Worm (Caenorhabditis elegans) whole organism, mixed stage, embryonic: ENCODE measurements around the gene F22E5.1.
"Not testable (repeated sequence)": the region's sequence is repeated elsewhere in the genome, so short reads cannot be mapped to it uniquely, and the experiment has no call there.

Source experiments
- M03D4.4 ChIP-seq: sonication (generic microtip); optimal IDR thresholded peaks from 2 replicates; lab custom pipeline; 2017; ENCODE audit warnings: mild to moderate bottlenecking, missing genetic modification characterization, missing compliant biosample characterization
- bed-3 ChIP-seq: fragments of 200-800 bp; sonication (Bioruptor generic); optimal IDR thresholded peaks from 3 replicates; lab custom pipeline; 2018; ENCODE audit warnings: mild to moderate bottlenecking, missing genetic modification characterization, moderate library complexity, missing compliant biosample characterization
- blmp-1 ChIP-seq: fragments of 150-350 bp; optimal IDR thresholded peaks from 2 replicates; lab custom pipeline; 2014; ENCODE audit warnings: missing biosample characterization, missing genetic modification characterization
- ceh-39 ChIP-seq: fragments of 150-350 bp; optimal IDR thresholded peaks from 2 replicates; lab custom pipeline; 2014; ENCODE audit warnings: missing biosample characterization, missing genetic modification characterization
- ceh-43 ChIP-seq: fragments of 200-800 bp; sonication (Bioruptor generic); optimal IDR thresholded peaks from 2 replicates; lab custom pipeline; 2018; ENCODE audit warnings: mild to moderate bottlenecking, missing genetic modification characterization, moderate library complexity, missing compliant biosample characterization
- ces-1 ChIP-seq: fragments of 150-350 bp; optimal IDR thresholded peaks from 2 replicates; lab custom pipeline; 2014; ENCODE audit warnings: missing biosample characterization, missing genetic modification reagents, missing genetic modification characterization
- drap-1 ChIP-seq: fragments of 200-800 bp; sonication (Bioruptor generic); optimal IDR thresholded peaks from 3 replicates; lab custom pipeline; 2018; ENCODE audit warnings: mild to moderate bottlenecking, missing genetic modification characterization, missing compliant biosample characterization
- elt-1 ChIP-seq: sonication (generic microtip); optimal IDR thresholded peaks from 2 replicates; lab custom pipeline; 2017; ENCODE audit warnings: missing genetic modification characterization, mild to moderate bottlenecking, missing compliant biosample characterization, antibody characterized with exemption, moderate library complexity, borderline replicate concordance; ENCODE audit not compliant: insufficient read depth
- elt-3 ChIP-seq: fragments of 150-350 bp; optimal IDR thresholded peaks from 2 replicates; lab custom pipeline; 2014; ENCODE audit warnings: missing biosample characterization, missing genetic modification characterization
- flh-1 ChIP-seq: fragments of 200-800 bp; sonication (Bioruptor generic); optimal IDR thresholded peaks from 2 replicates; lab custom pipeline; 2018; ENCODE audit warnings: mild to moderate bottlenecking, missing genetic modification characterization, moderate library complexity, missing compliant biosample characterization
- ham-2 ChIP-seq: fragments of 200-800 bp; sonication (Bioruptor generic); optimal IDR thresholded peaks from 2 replicates; lab custom pipeline; 2018; ENCODE audit warnings: mild to moderate bottlenecking, missing genetic modification characterization, missing compliant biosample characterization
- hlh-1 ChIP-seq: fragments of 150-350 bp; optimal IDR thresholded peaks from 2 replicates; lab custom pipeline; 2014; ENCODE audit warnings: missing biosample characterization, missing genetic modification reagents, missing genetic modification characterization
- lin-13 ChIP-seq: fragments of 150-350 bp; optimal IDR thresholded peaks from 2 replicates; lab custom pipeline; 2014; ENCODE audit warnings: missing biosample characterization, missing genetic modification characterization
- lin-32 ChIP-seq: fragments of 200-800 bp; sonication (Bioruptor generic); optimal IDR thresholded peaks from 2 replicates; lab custom pipeline; 2018; ENCODE audit warnings: mild to moderate bottlenecking, missing genetic modification characterization, missing compliant biosample characterization
- lsy-2 ChIP-seq: fragments of 150-350 bp; optimal IDR thresholded peaks from 2 replicates; lab custom pipeline; 2014; ENCODE audit warnings: missing biosample characterization, missing genetic modification characterization
- mab-5 ChIP-seq: fragments of 150-350 bp; optimal IDR thresholded peaks from 2 replicates; lab custom pipeline; 2014; ENCODE audit warnings: missing biosample characterization, missing genetic modification characterization
- mep-1 ChIP-seq: fragments of 150-350 bp; optimal IDR thresholded peaks from 2 replicates; lab custom pipeline; 2017; ENCODE audit warnings: missing biosample characterization, missing genetic modification reagents, missing genetic modification characterization, inconsistent platforms
- mls-2 ChIP-seq: sonication (generic microtip); optimal IDR thresholded peaks from 2 replicates; lab custom pipeline; 2016; ENCODE audit warnings: mild to moderate bottlenecking, missing genetic modification characterization, moderate library complexity, missing compliant biosample characterization
- nhr-12 ChIP-seq: fragments of 150-350 bp; optimal IDR thresholded peaks from 2 replicates; lab custom pipeline; 2014; ENCODE audit warnings: missing biosample characterization, missing genetic modification characterization
- nhr-2 ChIP-seq: fragments of 150-350 bp; optimal IDR thresholded peaks from 2 replicates; lab custom pipeline; 2014; ENCODE audit warnings: missing biosample characterization, missing genetic modification characterization
- nhr-237 ChIP-seq: fragments of 150-350 bp; optimal IDR thresholded peaks from 2 replicates; lab custom pipeline; 2014; ENCODE audit warnings: missing biosample characterization, missing genetic modification characterization
- nhr-28 ChIP-seq: fragments of 150-350 bp; optimal IDR thresholded peaks from 2 replicates; lab custom pipeline; 2014; ENCODE audit warnings: missing biosample characterization, missing genetic modification characterization
- nhr-76 ChIP-seq: sonication (generic microtip); optimal IDR thresholded peaks from 2 replicates; lab custom pipeline; 2017; ENCODE audit warnings: missing biosample characterization, missing genetic modification characterization
- pha-4 ChIP-seq: fragments of 150-350 bp; optimal IDR thresholded peaks from 2 replicates; lab custom pipeline; 2018; ENCODE audit warnings: missing biosample characterization, missing genetic modification reagents, missing genetic modification characterization
- sem-2 ChIP-seq: fragments of 200-800 bp; sonication (Bioruptor generic); optimal IDR thresholded peaks from 2 replicates; lab custom pipeline; 2018; ENCODE audit warnings: mild to moderate bottlenecking, missing genetic modification characterization, missing compliant biosample characterization
- snpc-4 ChIP-seq: fragments of 150-350 bp; optimal IDR thresholded peaks from 2 replicates; lab custom pipeline; 2014; ENCODE audit warnings: missing biosample characterization, missing genetic modification characterization
- tbx-8 ChIP-seq: fragments of 200-800 bp; sonication (Bioruptor generic); optimal IDR thresholded peaks from 2 replicates; lab custom pipeline; 2018; ENCODE audit warnings: mild to moderate bottlenecking, missing genetic modification characterization, moderate library complexity, missing compliant biosample characterization
- unc-39 ChIP-seq: fragments of 150-350 bp; optimal IDR thresholded peaks from 2 replicates; lab custom pipeline; 2014; ENCODE audit warnings: missing biosample characterization, missing genetic modification characterization
- unc-62 ChIP-seq: fragments of 150-350 bp; optimal IDR thresholded peaks from 2 replicates; lab custom pipeline; 2014; ENCODE audit warnings: missing biosample characterization, missing genetic modification reagents, missing genetic modification characterization
- zip-8 ChIP-seq: fragments of 150-350 bp; optimal IDR thresholded peaks from 2 replicates; lab custom pipeline; 2014; ENCODE audit warnings: missing biosample characterization, missing genetic modification characterization
- ztf-11 ChIP-seq: fragments of 150-350 bp; optimal IDR thresholded peaks from 2 replicates; lab custom pipeline; 2014; ENCODE audit warnings: missing biosample characterization, missing genetic modification characterization

F22E5.1 gene

DNA sequence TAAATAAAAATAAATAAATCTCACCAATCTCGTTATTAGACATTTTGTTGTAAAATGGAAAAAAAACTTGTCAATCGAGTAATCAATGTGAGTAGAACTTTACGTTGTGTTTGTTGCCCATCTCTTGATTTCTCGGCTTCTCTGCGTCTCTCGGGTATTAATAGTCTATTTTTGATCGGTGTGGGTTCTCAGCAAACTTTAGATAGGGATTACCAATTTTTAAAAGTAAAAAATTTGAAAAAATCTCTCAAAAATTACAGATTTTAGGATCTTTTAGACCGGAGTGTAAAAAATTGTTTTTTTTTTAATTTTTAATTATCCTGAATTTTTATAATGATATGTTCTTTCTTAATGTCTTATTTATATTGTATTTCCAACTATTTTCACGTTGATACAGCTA is 36.2 kb upstream of the F22E5.1 start, which contains the start of gene F22E5.21:
Gene F22E5.21, minus strand, starts transcription at position 101 of the 400 bp plus-strand sequence.
- TF ChIP-seq nhr-28 (tag; lab: Kevin White, UChicago) (no peak), nhr-76 (no peak), pha-4 (no peak), mep-1 (no peak), mls-2 (tag; lab: Kevin White, UChicago) (no peak), ceh-39 (tag; lab: Kevin White, UChicago) (no peak), sem-2 (GFP tag; lab: Kevin White, UChicago) (no peak)

DNA sequence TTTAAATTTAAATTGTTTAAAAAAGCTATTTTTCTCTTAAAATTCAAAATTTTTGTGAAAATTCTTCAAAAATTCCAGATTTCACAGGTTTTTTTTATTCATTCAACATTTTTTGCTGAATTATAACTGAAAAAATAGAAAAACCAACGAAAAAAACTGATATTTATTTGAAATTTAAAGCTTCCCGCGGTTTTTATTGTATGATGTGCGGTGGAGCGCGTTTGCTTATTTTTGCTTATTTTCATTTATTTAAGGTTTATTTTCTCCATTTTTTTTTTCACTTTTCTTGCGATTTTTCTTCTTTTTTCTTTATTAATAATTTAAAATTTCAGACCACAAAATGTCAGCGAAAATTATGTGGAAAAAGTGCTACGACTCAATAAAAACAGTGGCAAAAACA is 35.5 kb upstream of the F22E5.1 start, which contains the start of gene F22E5.9:
Gene F22E5.9, plus strand, starts transcription at position 327 of the 400 bp plus-strand sequence.
- TF ChIP-seq nhr-237 (no peak), zip-8 (tag; lab: Kevin White, UChicago) (no peak), snpc-4 (tag; lab: Kevin White, UChicago) (no peak), pha-4 (no peak), ceh-39 (tag; lab: Kevin White, UChicago) (no peak), lin-32 (GFP tag; lab: Kevin White, UChicago) (no peak), nhr-76 (no peak), mls-2 (tag; lab: Kevin White, UChicago) (no peak), ham-2 (no peak), elt-3 (no peak), lsy-2 (tag; lab: Kevin White, UChicago) (no peak), unc-62 (no peak), bed-3 (no peak), nhr-28 (tag; lab: Kevin White, UChicago) (no peak), ztf-11 (tag; lab: Kevin White, UChicago) (no peak), ces-1 (no peak)

DNA sequence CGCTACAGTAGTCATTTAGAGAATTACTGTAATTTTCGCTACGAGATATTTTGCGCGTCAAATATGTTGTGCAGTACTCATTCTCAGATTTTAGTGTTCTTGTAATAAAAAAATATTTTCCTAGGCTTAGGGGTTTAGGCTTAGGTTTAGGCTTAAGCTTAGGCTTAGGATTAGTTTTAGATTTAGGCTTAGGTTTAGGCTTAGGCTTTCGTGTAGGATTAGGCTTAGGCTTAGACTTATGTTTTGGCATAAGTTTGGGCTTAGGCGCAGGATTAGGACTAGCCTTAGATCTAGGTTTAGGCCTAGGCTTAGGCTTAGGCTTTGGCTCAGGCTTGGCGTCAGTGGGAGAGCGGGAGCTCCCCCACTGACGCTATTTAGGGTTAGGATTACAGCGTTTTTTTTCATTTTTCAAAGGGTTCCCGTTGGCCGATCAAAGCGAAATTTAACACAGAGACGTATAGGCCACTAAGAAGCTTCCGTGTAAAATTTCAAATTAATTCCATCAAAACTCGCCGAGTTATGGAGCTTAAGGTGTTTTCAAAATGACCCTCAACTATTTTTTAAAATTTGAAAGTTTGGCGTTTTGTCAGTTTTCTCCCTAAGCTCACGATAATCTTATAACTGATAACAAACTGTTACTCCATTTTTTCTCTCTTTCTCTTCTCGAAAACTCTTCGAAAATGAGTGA is 34.0 kb upstream of the F22E5.1 start, which contains the start of gene F22E5.8:
Gene F22E5.8, plus strand, starts transcription at position 638 of the 688 bp plus-strand sequence.
- not testable (repeated sequence) for TF ChIP-seq elt-1 (tag; lab: Kevin White, UChicago); ham-2; zip-8 (tag; lab: Kevin White, UChicago)

- TF ChIP-seq mab-5 (tag; lab: Kevin White, UChicago) (no peak), ham-2 (no peak), M03D4.4 (tag; lab: Kevin White, UChicago) (no peak), drap-1 (no peak), nhr-28 (tag; lab: Kevin White, UChicago) (no peak), zip-8 (tag; lab: Kevin White, UChicago) (no peak), snpc-4 (tag; lab: Kevin White, UChicago) (no peak), sem-2 (GFP tag; lab: Kevin White, UChicago) (no peak), ztf-11 (tag; lab: Kevin White, UChicago) (no peak), lin-32 (GFP tag; lab: Kevin White, UChicago) (no peak), ceh-39 (tag; lab: Kevin White, UChicago) (no peak)
Observed at ce11 chrII:2640982-2641381, 32.6 kb upstream of the F22E5.1 start, which contains the start of gene F22E5.23. TSS of gene F22E5.23 (plus strand) at chrII:2641282.

DNA sequence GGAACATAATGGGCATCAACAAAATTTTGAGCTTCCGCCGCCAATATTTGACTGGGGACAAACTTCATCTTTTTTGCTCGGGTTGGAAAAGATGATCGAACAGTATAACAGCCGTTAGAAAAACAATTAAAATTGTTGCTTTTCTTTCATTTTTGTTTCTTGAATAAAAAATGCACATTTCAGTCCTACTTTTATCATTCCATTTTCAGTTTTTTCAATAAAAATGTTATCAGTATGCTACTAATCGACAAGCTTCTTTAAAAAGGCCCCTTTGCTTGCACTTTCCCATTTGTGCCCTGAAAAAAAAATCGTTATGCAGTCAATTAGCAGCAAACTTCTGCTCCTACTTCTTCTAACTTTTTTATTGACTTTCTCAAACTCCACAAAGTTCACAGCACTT is 31.8 kb upstream of the F22E5.1 start, which contains the start of gene F22E5.7:
Gene F22E5.7, plus strand, starts transcription at position 301 of the 400 bp plus-strand sequence.
- TF ChIP-seq elt-3 (no peak), ceh-39 (tag; lab: Kevin White, UChicago) (no peak), unc-39 (tag; lab: Kevin White, UChicago) (no peak), mls-2 (tag; lab: Kevin White, UChicago) (no peak), flh-1 (GFP tag; lab: Kevin White, UChicago) (no peak), hlh-1 (tag; lab: Kevin White, UChicago) (no peak), unc-62 (no peak), bed-3 (no peak), zip-8 (tag; lab: Kevin White, UChicago) (no peak), ceh-43 (GFP tag; lab: Kevin White, UChicago) (no peak), drap-1 (no peak), blmp-1 (tag; lab: Kevin White, UChicago) (no peak), nhr-237 (no peak), tbx-8 (GFP tag; lab: Kevin White, UChicago) (no peak), nhr-2 (no peak), nhr-12 (tag; lab: Kevin White, UChicago) (no peak), lin-13 (tag; lab: Kevin White, UChicago) (no peak), ham-2 (no peak)
